Worm (Caenorhabditis elegans) whole organism, mixed stage, embryonic: ENCODE data around the gene Y77E11A.8.

Source experiments
- M03D4.4 ChIP-seq: sonication (generic microtip); optimal IDR thresholded peaks from 2 replicates; lab custom pipeline; 2017; ENCODE audit warnings: mild to moderate bottlenecking, missing genetic modification characterization, missing compliant biosample characterization
- nhr-76 ChIP-seq: sonication (generic microtip); optimal IDR thresholded peaks from 2 replicates; lab custom pipeline; 2017; ENCODE audit warnings: missing biosample characterization, missing genetic modification characterization
- sem-2 ChIP-seq: fragments of 200-800 bp; sonication (Bioruptor generic); optimal IDR thresholded peaks from 2 replicates; lab custom pipeline; 2018; ENCODE audit warnings: mild to moderate bottlenecking, missing genetic modification characterization, missing compliant biosample characterization
- unc-62 ChIP-seq: fragments of 150-350 bp; optimal IDR thresholded peaks from 2 replicates; lab custom pipeline; 2014; ENCODE audit warnings: missing biosample characterization, missing genetic modification reagents, missing genetic modification characterization
- ztf-11 ChIP-seq: fragments of 150-350 bp; optimal IDR thresholded peaks from 2 replicates; lab custom pipeline; 2014; ENCODE audit warnings: missing biosample characterization, missing genetic modification characterization

DNA sequence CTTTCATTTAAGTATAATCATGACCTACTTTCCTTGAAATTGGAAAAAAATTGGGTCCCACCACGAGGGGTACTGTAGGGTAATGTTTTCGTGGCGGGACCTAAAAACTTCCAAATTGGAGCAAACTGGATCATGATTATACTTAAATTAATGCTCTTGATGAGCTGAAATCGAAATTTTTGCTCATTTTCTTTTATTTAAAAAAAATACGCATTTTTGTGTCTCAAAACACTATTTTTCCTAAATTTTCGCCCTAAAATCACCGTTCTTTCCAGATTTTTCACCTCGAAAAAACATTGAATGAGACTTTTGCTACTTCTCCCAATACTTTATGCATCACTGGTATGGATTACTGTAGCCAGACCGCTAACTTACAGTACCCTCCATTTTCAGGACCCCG is 18.6 kb downstream of the Y77E11A.8 start, which contains the start of gene spp-31:
- no peak for TF ChIP-seq sem-2 (GFP tag; lab: Kevin White, UChicago)
- no peak for TF ChIP-seq ztf-11 (tag; lab: Kevin White, UChicago)
- TF ChIP-seq nhr-76 (tag; lab: Kevin White, UChicago): no peak
- no peak for TF ChIP-seq M03D4.4 (tag; lab: Kevin White, UChicago)
- TF ChIP-seq unc-62: no peak
